Worm (Caenorhabditis elegans): Measurements from ENCODE around the gene C07A4.3.
A peak's percentile ranks its signal among the peaks of the same experiment; 100 is the strongest.

C07A4.3 gene

DNA sequence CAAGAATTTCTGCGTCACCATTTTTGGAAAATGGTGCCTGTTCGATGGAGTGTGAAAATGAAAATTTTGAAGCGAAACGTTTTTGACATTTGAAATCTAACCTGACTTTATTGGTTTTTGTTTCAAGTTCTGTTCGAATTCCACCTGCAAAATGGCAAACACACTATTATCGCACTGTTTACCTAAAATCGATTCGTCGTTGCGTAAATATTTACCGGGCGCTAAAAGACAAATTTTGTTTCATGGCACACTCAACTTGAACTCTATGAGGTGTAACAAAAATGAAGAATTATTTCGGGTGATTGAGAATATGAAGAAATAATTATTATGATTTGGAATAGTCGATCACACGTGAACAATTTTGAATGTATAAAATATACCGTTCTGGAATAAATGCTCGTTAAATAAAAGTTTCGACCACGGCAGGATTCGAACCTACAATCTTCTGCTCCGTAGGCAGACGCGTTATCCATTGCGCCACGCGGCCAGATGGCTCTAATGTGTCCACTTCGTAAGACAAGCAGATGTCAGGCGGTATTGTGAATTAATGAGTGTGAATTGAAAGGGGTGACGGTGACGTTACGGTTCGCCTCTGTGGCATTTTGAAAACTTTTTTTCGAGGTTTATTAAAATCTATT, 26.4 kb upstream of the C07A4.3 start (continued):
- TF ChIP-seq nhr-90 (tag; optimal IDR thresholded peaks at IDR 0.05) (peak; percentile 79), lir-1 (GFP tag; conservative IDR thresholded peaks at IDR 0.05) (no peak), ekl-4 (GFP tag; IDR thresholded peaks at IDR 0.05) (peak; percentile 55; the same call in 1 of the 2 replicates), hmg-20 (GFP tag; IDR thresholded peaks at IDR 0.05) (peak; percentile 52; the same call in 1 of the 2 replicates), bed-1 (GFP tag; IDR thresholded peaks at IDR 0.05) (0 out of 2 replicates have a peak, but pooled peaks have one; percentile 33), mcd-1 (GFP tag; IDR thresholded peaks at IDR 0.05) (0 out of 2 replicates have a peak, but pooled peaks have one; percentile 3), rpc-1 (optimal IDR thresholded peaks at IDR 0.05) (peak; percentile 87), rpc-1 (tag; optimal IDR thresholded peaks at IDR 0.05) (peak; percentile 98), B0336.3 (GFP tag; IDR thresholded peaks at IDR 0.05) (0 out of 2 replicates have a peak, but pooled peaks have one; percentile 32), unc-62 (GFP tag; optimal IDR thresholded peaks at IDR 0.05) (no peak), tlf-1 (GFP tag; optimal IDR thresholded peaks at IDR 0.05) (no peak), dpl-1 (GFP tag; optimal IDR thresholded peaks at IDR 0.05) (no peak), fkh-3 (tag; optimal IDR thresholded peaks at IDR 0.05) (no peak), gei-17 (GFP tag; optimal IDR thresholded peaks at IDR 0.05) (no peak), T26A5.8 (tag; optimal IDR thresholded peaks at IDR 0.05) (no peak), sea-2 (GFP tag; IDR thresholded peaks at IDR 0.05) (no peak), snpc-1.1 (tag; optimal IDR thresholded peaks at IDR 0.05; ENCODE audit: insufficient read depth) (no peak), nfya-1 (tag; optimal IDR thresholded peaks at IDR 0.05; ENCODE audit: borderline replicate concordance, insufficient read depth) (no peak), atf-7 (tag; optimal IDR thresholded peaks at IDR 0.05) (peak; percentile 48), rcor-1 (GFP tag; IDR thresholded peaks at IDR 0.05) (peak; percentile 52; the same call in 1 of the 2 replicates), ztf-28 (GFP tag; IDR thresholded peaks at IDR 0.05) (no peak), madf-6 (GFP tag; IDR thresholded peaks at IDR 0.05) (peak; percentile 63; the same call in 1 of the 2 replicates), nhr-179 (tag; optimal IDR thresholded peaks at IDR 0.05) (no peak), Y53G8AR.9 (GFP tag; conservative IDR thresholded peaks at IDR 0.05) (no peak), F10E7.11 (tag; optimal IDR thresholded peaks at IDR 0.05) (no peak), repo-1 (tag; optimal IDR thresholded peaks at IDR 0.05) (peak; percentile 63), ztf-25 (GFP tag; IDR thresholded peaks at IDR 0.05) (0 out of 2 replicates have a peak, but pooled peaks have one; percentile 61), B0019.2 (GFP tag; conservative IDR thresholded peaks at IDR 0.05) (no peak), C17E4.6 (GFP tag; IDR thresholded peaks at IDR 0.05) (no peak), xnd-1 (tag; optimal IDR thresholded peaks at IDR 0.05) (no peak), attf-6 (GFP tag; IDR thresholded peaks at IDR 0.05) (0 out of 2 replicates have a peak, but pooled peaks have one; percentile 36), mes-4 (tag; optimal IDR thresholded peaks at IDR 0.05) (peak; percentile 45), dox-1 (GFP tag; IDR thresholded peaks at IDR 0.05) (peak; percentile 56), madf-8 (GFP tag; conservative IDR thresholded peaks at IDR 0.05) (no peak), akir-1 (GFP tag; optimal IDR thresholded peaks at IDR 0.05) (no peak), egl-44 (GFP tag; IDR thresholded peaks at IDR 0.05) (no peak), B0035.1 (tag; optimal IDR thresholded peaks at IDR 0.05) (peak; percentile 16), ets-4 (GFP tag; optimal IDR thresholded peaks at IDR 0.05) (no peak), unc-130 (GFP tag; optimal IDR thresholded peaks at IDR 0.05) (peak; percentile 25), ztf-3 (GFP tag; optimal IDR thresholded peaks at IDR 0.05) (no peak), snpc-3.4 (tag; optimal IDR thresholded peaks at IDR 0.05) (no peak), madf-3 (GFP tag; IDR thresholded peaks at IDR 0.05) (no peak), tbx-9 (tag; optimal IDR thresholded peaks at IDR 0.05; ENCODE audit: borderline replicate concordance) (no peak), hrde-1 (tag; optimal IDR thresholded peaks at IDR 0.05; ENCODE audit: borderline replicate concordance) (peak; percentile 87), nhr-80 (tag; optimal IDR thresholded peaks at IDR 0.05) (peak; percentile 23), cebp-2 (GFP tag; IDR thresholded peaks at IDR 0.05) (0 out of 2 replicates have a peak, but pooled peaks have one; percentile 70), ceh-58 (GFP tag; IDR thresholded peaks at IDR 0.05) (no peak), F33H1.4 (GFP tag; IDR thresholded peaks at IDR 0.05) (no peak)
